Worm (Caenorhabditis elegans): ENCODE results near the gene Y51H4A.6.

Y51H4A.6 gene

DNA sequence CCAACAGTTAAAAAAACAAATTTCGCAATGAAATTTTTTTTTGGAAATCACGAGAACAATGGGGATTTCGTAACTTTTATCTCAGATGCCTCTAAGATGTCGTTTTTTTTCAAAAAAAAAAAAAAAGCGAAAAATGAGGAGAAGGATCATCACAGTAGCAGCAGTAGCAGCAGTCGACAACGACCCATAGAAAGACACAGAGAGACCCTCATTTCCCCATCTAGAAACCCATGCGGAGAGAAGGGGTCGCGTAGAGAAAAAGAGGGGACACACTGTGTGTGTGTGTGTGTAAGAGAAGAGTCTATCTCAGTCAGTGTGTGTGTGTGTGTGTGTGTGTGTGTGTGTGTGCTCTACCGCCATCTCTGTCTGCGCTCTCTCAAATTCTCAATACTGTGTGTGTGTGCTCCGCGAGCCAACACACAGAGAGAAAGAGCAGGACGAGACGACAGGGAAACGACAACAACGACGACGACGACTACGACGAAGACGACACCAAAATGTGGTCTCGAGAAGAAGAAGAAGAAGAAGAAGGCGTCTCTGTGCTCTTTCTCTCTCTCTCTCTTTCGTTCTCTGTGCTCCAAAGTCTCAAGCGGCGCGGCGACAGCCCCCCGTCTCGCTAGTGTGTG, 41.9 kb upstream of the Y51H4A.6 start (continued):
- TF ChIP-seq efl-1 (optimal IDR thresholded peaks at IDR 0.05) (peak; percentile 61 to 68), efl-1 (GFP tag; optimal IDR thresholded peaks at IDR 0.05 in 1 of 2) (peak; percentile 16 to 87), mab-9 (GFP tag; IDR thresholded peaks at IDR 0.05) (peak; percentile 46; the same call in 1 of the 2 replicates), snpc-4 (tag; optimal IDR thresholded peaks at IDR 0.05) (no peak), pag-3 (tag; optimal IDR thresholded peaks at IDR 0.05; ENCODE audit: borderline replicate concordance, insufficient read depth) (no peak), nhr-85 (tag) (peak; percentile 56), elt-2 (tag; optimal IDR thresholded peaks at IDR 0.05) (peak; percentile 20), swsn-7 (tag; optimal IDR thresholded peaks at IDR 0.05) (peak; percentile 86), sox-4 (tag; optimal IDR thresholded peaks at IDR 0.05) (no peak), egl-13 (tag; optimal IDR thresholded peaks at IDR 0.05) (peak; percentile 50), ceh-88 (GFP tag; IDR thresholded peaks at IDR 0.05) (peak; percentile 36; the same call in 1 of the 2 replicates), lsy-2 (tag; optimal IDR thresholded peaks at IDR 0.05) (peak; percentile 71 to 79), sptf-1 (tag; optimal IDR thresholded peaks at IDR 0.05) (no peak), egl-27 (tag; optimal IDR thresholded peaks at IDR 0.05) (peak in 1 of 2 experiments; percentile 27), C04F5.9 (tag; optimal IDR thresholded peaks at IDR 0.05) (no peak), lir-3 (tag; optimal IDR thresholded peaks at IDR 0.05; ENCODE audit: poor library complexity) (no peak), ceh-8 (GFP tag; optimal IDR thresholded peaks at IDR 0.05) (no peak), ztf-11 (tag; optimal IDR thresholded peaks at IDR 0.05) (peak in 1 of 2 experiments; percentile 39), ceh-90 (tag; optimal IDR thresholded peaks at IDR 0.05) (peak; percentile 22), nhr-20 (tag; optimal IDR thresholded peaks at IDR 0.05) (peak; percentile 77), ets-5 (GFP tag; IDR thresholded peaks at IDR 0.05) (no peak), unc-98 (GFP tag; IDR thresholded peaks at IDR 0.05) (no peak), fkh-4 (tag; optimal IDR thresholded peaks at IDR 0.05; ENCODE audit: borderline replicate concordance) (no peak), fkh-8 (tag; optimal IDR thresholded peaks at IDR 0.05) (peak; percentile 89), pax-3 (tag; optimal IDR thresholded peaks at IDR 0.05) (peak; percentile 58), nhr-12 (tag; optimal IDR thresholded peaks at IDR 0.05) (no peak), zip-4 (GFP tag; optimal IDR thresholded peaks at IDR 0.05) (peak; percentile 33), unc-62 (GFP tag; optimal IDR thresholded peaks at IDR 0.05) (no peak), aly-2 (tag; optimal IDR thresholded peaks at IDR 0.05) (no peak), C16A3.4 (tag; optimal IDR thresholded peaks at IDR 0.05) (peak; percentile 54), jun-1 (tag; optimal IDR thresholded peaks at IDR 0.05) (peak; percentile 76), lin-39 (tag; optimal IDR thresholded peaks at IDR 0.05) (no peak)

DNA sequence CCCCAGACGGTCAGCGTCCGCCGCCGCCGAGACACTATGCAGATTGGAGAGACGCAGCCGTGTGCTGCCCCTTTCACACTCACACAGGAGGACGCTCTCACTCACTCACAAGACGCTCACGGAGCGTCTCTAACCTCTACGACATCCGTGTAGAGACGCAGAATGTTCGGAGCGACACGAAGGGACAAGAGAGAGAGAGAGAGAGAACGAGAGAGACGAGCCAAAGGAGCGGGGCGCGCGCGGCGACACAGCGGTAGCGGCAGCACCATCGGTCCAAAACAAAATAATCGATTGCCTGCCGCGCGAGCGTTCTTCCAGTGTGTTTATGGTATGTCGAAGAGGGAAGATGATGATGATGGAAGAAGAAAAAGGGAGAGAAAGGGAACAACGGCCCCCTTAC, 41.1 kb upstream of the Y51H4A.6 start:
- TF ChIP-seq aly-2 (tag; optimal IDR thresholded peaks at IDR 0.05) (no peak), nhr-20 (tag; optimal IDR thresholded peaks at IDR 0.05) (peak; percentile 91), unc-30 (tag; optimal IDR thresholded peaks at IDR 0.05) (no peak), lin-35 (GFP tag; optimal IDR thresholded peaks at IDR 0.05) (peak; percentile 68 to 73), mep-1 (tag; optimal IDR thresholded peaks at IDR 0.05) (peak; percentile 81), fkh-4 (tag; optimal IDR thresholded peaks at IDR 0.05; ENCODE audit: borderline replicate concordance) (peak; percentile 36), irx-1 (tag; optimal IDR thresholded peaks at IDR 0.05) (peak; percentile 4), efl-3 (GFP tag; optimal IDR thresholded peaks at IDR 0.05) (no peak), unc-62 (GFP tag; optimal IDR thresholded peaks at IDR 0.05) (no peak), tlp-1 (tag; optimal IDR thresholded peaks at IDR 0.05) (no peak), ztf-4 (tag; optimal IDR thresholded peaks at IDR 0.05) (peak; percentile 48), ztf-11 (tag; optimal IDR thresholded peaks at IDR 0.05) (peak in 1 of 2 experiments; percentile 71), ceh-82 (tag; optimal IDR thresholded peaks at IDR 0.05) (peak; percentile 71 to 94 (median 85)), vab-15 (tag; optimal IDR thresholded peaks at IDR 0.05) (no peak), fkh-8 (tag; optimal IDR thresholded peaks at IDR 0.05) (peak; percentile 89), elt-2 (tag; optimal IDR thresholded peaks at IDR 0.05) (peak; percentile 47), Y116A8C.19 (tag; optimal IDR thresholded peaks at IDR 0.05; ENCODE audit: borderline replicate concordance) (no peak), C16A3.4 (tag; optimal IDR thresholded peaks at IDR 0.05) (peak; percentile 58), fkh-10 (GFP tag; optimal IDR thresholded peaks at IDR 0.05) (no peak), hlh-17 (GFP tag; optimal IDR thresholded peaks at IDR 0.05; ENCODE audit: borderline replicate concordance) (no peak), nhr-84 (tag; optimal IDR thresholded peaks at IDR 0.05) (no peak), lin-15B (tag; optimal IDR thresholded peaks at IDR 0.05) (no peak), alr-1 (tag; optimal IDR thresholded peaks at IDR 0.05; ENCODE audit: borderline replicate concordance) (no peak), efl-1 (optimal IDR thresholded peaks at IDR 0.05) (peak; percentile 70 to 87), efl-1 (GFP tag; optimal IDR thresholded peaks at IDR 0.05 in 1 of 2) (peak in 1 of 2 experiments; percentile 32), nhr-71 (tag; optimal IDR thresholded peaks at IDR 0.05) (peak; percentile 95), zag-1 (tag; optimal IDR thresholded peaks at IDR 0.05) (no peak), mef-2 (tag; optimal IDR thresholded peaks at IDR 0.05) (peak; percentile 60)

Data from whole organism, L1 larva.